Worm (Caenorhabditis elegans): ENCODE data around the gene unc-3.

The unc-3 gene

DNA sequence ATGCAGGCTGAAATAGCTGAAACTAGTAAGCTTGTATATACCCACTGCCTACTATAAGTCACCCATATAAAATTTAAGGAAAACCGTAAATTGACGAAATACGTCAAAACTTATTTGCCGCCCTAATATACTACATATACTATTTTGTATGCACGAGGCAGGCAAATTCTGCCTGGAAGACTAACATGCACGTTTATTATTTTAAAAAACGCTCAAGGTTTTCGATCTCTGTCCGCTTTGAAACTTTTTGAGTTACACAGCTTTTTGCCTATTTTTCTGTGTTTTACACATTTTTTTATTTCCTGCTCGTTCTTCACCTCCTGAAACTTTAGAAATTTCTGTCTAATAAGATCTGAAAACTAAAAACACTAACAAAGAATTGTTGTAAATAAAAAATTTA is 30.1 kb upstream of the unc-3 start:
- peak; percentile 22 for TF ChIP-seq duxl-1 (tag; optimal IDR thresholded peaks at IDR 0.05; ENCODE audit: poor library complexity)
- TF ChIP-seq ceh-32 (tag; optimal IDR thresholded peaks at IDR 0.05; ENCODE audit: poor library complexity), result no peak
- TF ChIP-seq T26A8.4 (GFP tag; IDR thresholded peaks at IDR 0.05), result peak; percentile 82
- TF ChIP-seq egl-43 (GFP tag; IDR thresholded peaks at IDR 0.05), result no peak
- peak; percentile 21 for TF ChIP-seq F37D6.2 (tag; optimal IDR thresholded peaks at IDR 0.05)
- TF ChIP-seq nhr-48 (tag; optimal IDR thresholded peaks at IDR 0.05), result peak; percentile 9
- peak; percentile 59 for TF ChIP-seq nhr-102 (tag; optimal IDR thresholded peaks at IDR 0.05)
- 0 out of 2 replicates have a peak, but pooled peaks have one; percentile 42 for TF ChIP-seq nhr-42 (GFP tag; IDR thresholded peaks at IDR 0.05)
- peak in 1 of 2 experiments; percentile 45 for TF ChIP-seq daf-16 (GFP tag; optimal IDR thresholded peaks at IDR 0.05)
- no peak for TF ChIP-seq daf-16 (tag; optimal IDR thresholded peaks at IDR 0.05)
- TF ChIP-seq dve-1 (tag; optimal IDR thresholded peaks at IDR 0.05; ENCODE audit: insufficient read depth), result peak; percentile 56
- TF ChIP-seq spr-1 (tag; optimal IDR thresholded peaks at IDR 0.05), result no peak

DNA sequence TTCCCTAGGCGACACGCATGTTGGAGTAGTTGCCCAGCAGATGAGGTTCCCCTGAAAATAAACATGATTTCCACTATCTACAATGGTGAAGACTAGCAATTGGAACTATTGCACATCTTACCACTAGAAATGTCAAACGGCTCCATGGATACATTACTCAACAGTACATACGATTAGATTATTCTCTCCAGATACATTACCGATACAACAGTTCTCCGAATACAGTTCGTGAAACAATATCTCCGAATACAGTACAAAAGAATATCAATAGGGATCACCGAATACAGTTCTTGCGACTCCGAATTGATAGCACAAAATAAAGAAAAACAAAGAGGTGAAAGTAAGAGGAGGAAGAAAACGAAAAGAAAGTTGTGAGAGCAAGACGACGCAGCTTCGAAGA is 29.6 kb upstream of the unc-3 start, which contains the start of gene C05G5.7:
TSS of gene C05G5.7 (minus strand) at position 1 of the 400 bp plus-strand sequence.
- TF ChIP-seq snpc-1.2 (GFP tag; IDR thresholded peaks at IDR 0.05), result no peak
- peak in 1 of 2 experiments; percentile 97 for TF ChIP-seq unc-62 (GFP tag; optimal IDR thresholded peaks at IDR 0.05 in 1 of 2)
- TF ChIP-seq unc-62 (tag; optimal IDR thresholded peaks at IDR 0.05), result no peak
- no peak for TF ChIP-seq attf-4 (tag; optimal IDR thresholded peaks at IDR 0.05)

DNA sequence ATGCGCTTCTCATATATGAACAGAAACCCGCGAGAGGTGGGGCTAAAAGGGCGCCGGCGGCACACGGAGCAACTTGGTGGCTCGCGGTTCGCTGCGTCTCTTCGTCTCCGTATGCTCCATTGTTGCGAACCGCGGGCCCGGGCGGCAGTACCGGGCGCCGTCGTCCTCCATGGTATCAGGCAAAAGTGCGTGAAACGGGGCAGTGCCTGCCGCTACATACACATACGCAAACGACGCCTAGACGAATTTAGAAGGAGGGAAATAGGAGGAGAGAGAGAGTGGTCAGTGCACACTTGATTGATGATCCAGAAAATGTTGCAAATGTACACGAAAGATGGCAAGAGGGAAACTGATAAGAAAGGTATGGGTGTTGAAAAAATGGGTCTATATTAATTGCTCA is 28.8 kb upstream of the unc-3 start:
- peak; percentile 94 for TF ChIP-seq set-16 (GFP tag; IDR thresholded peaks at IDR 0.05)
- no peak for TF ChIP-seq dpl-1 (GFP tag; optimal IDR thresholded peaks at IDR 0.05)
- TF ChIP-seq egl-43 (GFP tag; IDR thresholded peaks at IDR 0.05), result no peak; the same call in 1 of the 2 replicates
- TF ChIP-seq ceh-28 (tag; optimal IDR thresholded peaks at IDR 0.05), result no peak
- peak in 1 of 2 experiments; percentile 40 for TF ChIP-seq mdl-1 (tag; optimal IDR thresholded peaks at IDR 0.05)
- TF ChIP-seq fos-1 (tag; optimal IDR thresholded peaks at IDR 0.05), result no peak
- no peak for TF ChIP-seq nhr-6 (tag; optimal IDR thresholded peaks at IDR 0.05)
- no peak for TF ChIP-seq unc-130 (GFP tag; optimal IDR thresholded peaks at IDR 0.05)
- TF ChIP-seq ceh-62 (tag; optimal IDR thresholded peaks at IDR 0.05), result no peak
- no peak for TF ChIP-seq ces-1 (GFP tag; optimal IDR thresholded peaks at IDR 0.05)
- no peak for TF ChIP-seq gei-8 (GFP tag; optimal IDR thresholded peaks at IDR 0.05)
- TF ChIP-seq lin-38 (GFP tag; IDR thresholded peaks at IDR 0.05), result no peak
- TF ChIP-seq madf-5 (GFP tag; IDR thresholded peaks at IDR 0.05), result no peak
- TF ChIP-seq dmd-8 (GFP tag; IDR thresholded peaks at IDR 0.05), result no peak
- TF ChIP-seq dve-1 (tag; optimal IDR thresholded peaks at IDR 0.05; ENCODE audit: insufficient read depth), result peak; percentile 21
- no peak for TF ChIP-seq hlh-30 (tag; optimal IDR thresholded peaks at IDR 0.05; ENCODE audit: insufficient read depth)
- no peak for TF ChIP-seq lin-13 (GFP tag; optimal IDR thresholded peaks at IDR 0.05)
- TF ChIP-seq T20F7.1 (GFP tag; optimal IDR thresholded peaks at IDR 0.05), result no peak
- TF ChIP-seq pqm-1 (tag; optimal IDR thresholded peaks at IDR 0.05), result peak; percentile 22
- no peak for TF ChIP-seq Y75B8A.6 (GFP tag; IDR thresholded peaks at IDR 0.05)
- TF ChIP-seq spr-1 (tag; optimal IDR thresholded peaks at IDR 0.05), result peak; percentile 45
- TF ChIP-seq ctbp-1 (GFP tag; IDR thresholded peaks at IDR 0.05), result no peak
- no peak for TF ChIP-seq nhr-11 (tag; optimal IDR thresholded peaks at IDR 0.05)
- no peak for TF ChIP-seq zfp-2 (tag; optimal IDR thresholded peaks at IDR 0.05)
- peak; percentile 84 for TF ChIP-seq hlh-11 (tag; optimal IDR thresholded peaks at IDR 0.05)
- peak; percentile 49; the same call in 1 of the 2 replicates for TF ChIP-seq T26A8.4 (GFP tag; IDR thresholded peaks at IDR 0.05)
- TF ChIP-seq lin-39 (tag; optimal IDR thresholded peaks at IDR 0.05), result no peak
- 0 out of 2 replicates have a peak, but pooled peaks have one; percentile 20 for TF ChIP-seq dmd-6 (GFP tag; IDR thresholded peaks at IDR 0.05)
- TF ChIP-seq F37D6.2 (tag; optimal IDR thresholded peaks at IDR 0.05), result no peak
- TF ChIP-seq nhr-25 (tag; optimal IDR thresholded peaks at IDR 0.05; ENCODE audit: borderline replicate concordance, insufficient read depth), result no peak
- TF ChIP-seq nhr-42 (GFP tag; IDR thresholded peaks at IDR 0.05), result no peak
- no peak for TF ChIP-seq vab-7 (GFP tag; IDR thresholded peaks at IDR 0.05)
- TF ChIP-seq hmg-1.1 (GFP tag; IDR thresholded peaks at IDR 0.05), result peak; percentile 60; the same call in 1 of the 2 replicates
- no peak for TF ChIP-seq sdz-12 (GFP tag; optimal IDR thresholded peaks at IDR 0.05)
- no peak for TF ChIP-seq skn-1 (tag; optimal IDR thresholded peaks at IDR 0.05)
- TF ChIP-seq dmd-9 (GFP tag; IDR thresholded peaks at IDR 0.05), result no peak
- TF ChIP-seq F10B5.3 (tag; optimal IDR thresholded peaks at IDR 0.05), result no peak

All from whole organism, L4 larva.